Comparison of ENCODE assay signal across 2 worm cellular contexts in the genomic region with DNA sequence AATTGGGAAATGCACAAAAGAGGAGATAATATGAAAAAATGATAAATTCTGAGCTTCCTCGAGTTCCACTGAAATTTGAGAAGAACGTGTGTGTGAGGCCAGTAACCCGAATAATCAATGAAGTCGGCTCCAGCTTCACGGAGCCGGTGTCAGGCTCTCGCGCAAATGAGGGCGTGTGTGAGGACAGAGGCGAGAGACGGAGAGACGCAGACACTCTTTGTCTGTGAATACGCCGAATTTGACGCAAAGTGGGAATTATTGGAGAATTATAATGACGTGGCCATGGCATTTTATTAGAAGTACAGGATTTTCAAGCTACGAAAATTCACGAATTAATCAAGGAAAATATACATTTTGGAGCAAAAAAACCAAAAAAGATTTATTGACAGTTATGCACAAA.
A peak's percentile ranks its signal among the peaks of the same experiment; 100 is the strongest.
TF ChIP-seq lines count a peak whose summit lies in the region.

No protein-coding gene starts in this region.

TF ChIP-seq in whole organism, L1 larva, 84 proteins besides CTCF, POLR2A, EP300 and RAD21 (continued from another document):
- TF ChIP-seq pax-3 (tag; optimal IDR thresholded peaks at IDR 0.05; lab: Kevin White, UChicago) (peak; percentile 5), rnt-1 (tag; optimal IDR thresholded peaks at IDR 0.05; lab: Kevin White, UChicago) (peak; percentile 55), lin-13 (GFP tag; optimal IDR thresholded peaks at IDR 0.05; lab: Kevin White, UChicago) (no peak), dsc-1 (tag; optimal IDR thresholded peaks at IDR 0.05; lab: Kevin White, UChicago) (peak; percentile 48), tlp-1 (tag; optimal IDR thresholded peaks at IDR 0.05; lab: Kevin White, UChicago) (no peak), unc-130 (tag; optimal IDR thresholded peaks at IDR 0.05; lab: Kevin White, UChicago) (no peak), snu-23 (GFP tag; optimal IDR thresholded peaks at IDR 0.05; lab: Kevin White, UChicago) (peak; percentile 71), sox-4 (tag; optimal IDR thresholded peaks at IDR 0.05; lab: Kevin White, UChicago) (no peak), aly-2 (tag; optimal IDR thresholded peaks at IDR 0.05; lab: Kevin White, UChicago) (no peak), ces-1 (GFP tag; optimal IDR thresholded peaks at IDR 0.05; lab: Kevin White, UChicago) (no peak), irx-1 (tag; optimal IDR thresholded peaks at IDR 0.05; lab: Kevin White, UChicago) (peak; percentile 6), mep-1 (tag; optimal IDR thresholded peaks at IDR 0.05; lab: Kevin White, UChicago) (peak; percentile 53), unc-30 (tag; optimal IDR thresholded peaks at IDR 0.05; lab: Kevin White, UChicago) (no peak), ceh-63 (GFP tag; optimal IDR thresholded peaks at IDR 0.05; lab: Kevin White, UChicago) (no peak), snpc-4 (tag; optimal IDR thresholded peaks at IDR 0.05; lab: Kevin White, UChicago) (no peak), nhr-12 (tag; optimal IDR thresholded peaks at IDR 0.05; lab: Kevin White, UChicago) (no peak), ama-1 (optimal IDR thresholded peaks at IDR 0.05; lab: Kevin White, UChicago) (peak; percentile 39), dpl-1 (GFP tag; optimal IDR thresholded peaks at IDR 0.05; lab: Kevin White, UChicago) (peak in 2 of 3 experiments; percentile 35 to 66), ceh-82 (tag; optimal IDR thresholded peaks at IDR 0.05; lab: Kevin White, UChicago) (peak in 2 of 3 experiments; percentile 21 to 60), C16A3.4 (tag; optimal IDR thresholded peaks at IDR 0.05; lab: Kevin White, UChicago) (no peak), blmp-1 (tag; optimal IDR thresholded peaks at IDR 0.05; lab: Kevin White, UChicago) (no peak), pqm-1 (tag; optimal IDR thresholded peaks at IDR 0.05; lab: Kevin White, UChicago) (no peak), lsy-2 (tag; optimal IDR thresholded peaks at IDR 0.05; lab: Kevin White, UChicago) (peak; percentile 21 to 70), C04F5.9 (tag; optimal IDR thresholded peaks at IDR 0.05; lab: Kevin White, UChicago) (no peak), efl-3 (GFP tag; optimal IDR thresholded peaks at IDR 0.05; lab: Kevin White, UChicago) (no peak), ceh-88 (GFP tag; IDR thresholded peaks at IDR 0.05; lab: Robert Waterston, UW) (no peak), nhr-11 (tag; optimal IDR thresholded peaks at IDR 0.05; lab: Kevin White, UChicago) (no peak), isw-1 (GFP tag; IDR thresholded peaks at IDR 0.05; lab: Robert Waterston, UW) (no peak; the same call in 1 of the 2 replicates), nhr-237 (tag; optimal IDR thresholded peaks at IDR 0.05; lab: Kevin White, UChicago) (no peak), mef-2 (tag; optimal IDR thresholded peaks at IDR 0.05; lab: Kevin White, UChicago) (no peak), nhr-28 (tag; optimal IDR thresholded peaks at IDR 0.05; lab: Kevin White, UChicago) (no peak), jun-1 (tag; optimal IDR thresholded peaks at IDR 0.05; lab: Kevin White, UChicago) (peak; percentile 4), nhr-84 (tag; optimal IDR thresholded peaks at IDR 0.05; lab: Kevin White, UChicago) (no peak), unc-62 (GFP tag; optimal IDR thresholded peaks at IDR 0.05; lab: Kevin White, UChicago) (no peak), lin-15B (tag; optimal IDR thresholded peaks at IDR 0.05; lab: Kevin White, UChicago) (no peak), tbx-2 (tag; optimal IDR thresholded peaks at IDR 0.05; lab: Kevin White, UChicago) (peak; percentile 57), swsn-7 (tag; optimal IDR thresholded peaks at IDR 0.05; lab: Kevin White, UChicago) (peak; percentile 53), lin-35 (GFP tag; optimal IDR thresholded peaks at IDR 0.05; lab: Kevin White, UChicago) (peak; percentile 64 to 68), lin-14 (GFP tag; optimal IDR thresholded peaks at IDR 0.05; lab: Kevin White, UChicago) (peak; percentile 66), ztf-4 (tag; optimal IDR thresholded peaks at IDR 0.05; lab: Kevin White, UChicago) (no peak), egl-27 (tag; optimal IDR thresholded peaks at IDR 0.05; lab: Kevin White, UChicago) (no peak), sup-37 (GFP tag; optimal IDR thresholded peaks at IDR 0.05; lab: Kevin White, UChicago) (no peak), sptf-1 (tag; optimal IDR thresholded peaks at IDR 0.05; lab: Kevin White, UChicago) (no peak), hpl-2 (GFP tag; optimal IDR thresholded peaks at IDR 0.05; lab: Kevin White, UChicago) (no peak), elt-2 (tag; optimal IDR thresholded peaks at IDR 0.05; lab: Kevin White, UChicago) (no peak), vab-15 (tag; optimal IDR thresholded peaks at IDR 0.05; lab: Kevin White, UChicago) (no peak), ceh-8 (GFP tag; optimal IDR thresholded peaks at IDR 0.05; lab: Kevin White, UChicago) (no peak), F16B12.6 (tag; optimal IDR thresholded peaks at IDR 0.05; lab: Kevin White, UChicago) (peak; percentile 88), nhr-20 (tag; optimal IDR thresholded peaks at IDR 0.05; lab: Kevin White, UChicago) (peak; percentile 47), fkh-4 (tag; optimal IDR thresholded peaks at IDR 0.05; lab: Kevin White, UChicago; ENCODE audit: borderline replicate concordance) (no peak), C34B4.2 (tag; optimal IDR thresholded peaks at IDR 0.05; lab: Kevin White, UChicago) (no peak), ceh-90 (tag; optimal IDR thresholded peaks at IDR 0.05; lab: Kevin White, UChicago) (no peak), egl-13 (tag; optimal IDR thresholded peaks at IDR 0.05; lab: Kevin White, UChicago) (peak; percentile 33), unc-86 (tag; optimal IDR thresholded peaks at IDR 0.05; lab: Kevin White, UChicago) (peak; percentile 52), nhr-47 (tag; optimal IDR thresholded peaks at IDR 0.05; lab: Kevin White, UChicago) (peak; percentile 71), zag-1 (tag; optimal IDR thresholded peaks at IDR 0.05; lab: Kevin White, UChicago) (no peak), fkh-8 (tag; optimal IDR thresholded peaks at IDR 0.05; lab: Kevin White, UChicago) (peak; percentile 71), ets-5 (GFP tag; IDR thresholded peaks at IDR 0.05; lab: Robert Waterston, UW) (no peak), aha-1 (tag; optimal IDR thresholded peaks at IDR 0.05; lab: Kevin White, UChicago) (no peak), mab-9 (GFP tag; IDR thresholded peaks at IDR 0.05; lab: Robert Waterston, UW) (no peak), efl-1 (optimal IDR thresholded peaks at IDR 0.05; lab: Kevin White, UChicago) (peak; percentile 67 to 72), efl-1 (GFP tag; optimal IDR thresholded peaks at IDR 0.05 in 1 of 2; lab: Kevin White, UChicago) (peak in 1 of 2 experiments; percentile 58), zip-4 (GFP tag; optimal IDR thresholded peaks at IDR 0.05; lab: Kevin White, UChicago) (no peak), lir-3 (tag; optimal IDR thresholded peaks at IDR 0.05; lab: Kevin White, UChicago; ENCODE audit: poor library complexity) (no peak)

TF ChIP-seq in whole organism, young adult, 124 proteins besides CTCF, POLR2A, EP300 and RAD21 (continued from another document):
- TF ChIP-seq repo-1 (tag; optimal IDR thresholded peaks at IDR 0.05; lab: Kevin White, UChicago) (no peak), ztf-22 (GFP tag; optimal IDR thresholded peaks at IDR 0.05; lab: Kevin White, UChicago) (no peak), F37B4.10 (GFP tag; IDR thresholded peaks at IDR 0.05; lab: Robert Waterston, UW) (no peak), ztf-26 (tag; optimal IDR thresholded peaks at IDR 0.05; lab: Kevin White, UChicago) (no peak), B0019.2 (GFP tag; conservative IDR thresholded peaks at IDR 0.05; lab: Robert Waterston, UW) (no peak), nhr-179 (tag; optimal IDR thresholded peaks at IDR 0.05; lab: Kevin White, UChicago) (no peak), attf-3 (GFP tag; conservative IDR thresholded peaks at IDR 0.05; lab: Robert Waterston, UW) (no peak), zim-3 (tag; optimal IDR thresholded peaks at IDR 0.05; lab: Kevin White, UChicago) (no peak), egrh-3 (GFP tag; IDR thresholded peaks at IDR 0.05; lab: Robert Waterston, UW) (no peak), lin-40 (tag; optimal IDR thresholded peaks at IDR 0.05; lab: Kevin White, UChicago) (peak; percentile 37), mcd-1 (GFP tag; IDR thresholded peaks at IDR 0.05; lab: Robert Waterston, UW) (peak; percentile 62), nfya-2 (GFP tag; IDR thresholded peaks at IDR 0.05; lab: Robert Waterston, UW) (no peak), tlf-1 (GFP tag; optimal IDR thresholded peaks at IDR 0.05; lab: Kevin White, UChicago) (no peak), Y56A3A.18 (GFP tag; IDR thresholded peaks at IDR 0.05; lab: Robert Waterston, UW) (no peak), nfya-1 (tag; optimal IDR thresholded peaks at IDR 0.05; lab: Kevin White, UChicago; ENCODE audit: borderline replicate concordance, insufficient read depth) (no peak), Y53F4B.3 (GFP tag; IDR thresholded peaks at IDR 0.05; lab: Robert Waterston, UW) (no peak), Y67H2A.10 (GFP tag; conservative IDR thresholded peaks at IDR 0.05; lab: Robert Waterston, UW) (no peak), lin-26 (GFP tag; IDR thresholded peaks at IDR 0.05; lab: Robert Waterston, UW) (peak; percentile 76), nfyb-1 (GFP tag; IDR thresholded peaks at IDR 0.05; lab: Robert Waterston, UW) (peak; percentile 39; the same call in 1 of the 2 replicates), ceh-79 (tag; optimal IDR thresholded peaks at IDR 0.05; lab: Kevin White, UChicago) (no peak), attf-5 (GFP tag; optimal IDR thresholded peaks at IDR 0.05; lab: Kevin White, UChicago) (peak; percentile 78), unc-130 (GFP tag; optimal IDR thresholded peaks at IDR 0.05; lab: Kevin White, UChicago) (no peak), rcor-1 (GFP tag; IDR thresholded peaks at IDR 0.05; lab: Robert Waterston, UW) (0 out of 2 replicates have a peak, but pooled peaks have one; percentile 5), fkh-3 (tag; optimal IDR thresholded peaks at IDR 0.05; lab: Kevin White, UChicago) (no peak), pha-4 (tag; optimal IDR thresholded peaks at IDR 0.05; lab: Kevin White, UChicago) (no peak), madf-10 (tag; optimal IDR thresholded peaks at IDR 0.05; lab: Kevin White, UChicago) (peak; percentile 30), ztf-25 (GFP tag; IDR thresholded peaks at IDR 0.05; lab: Robert Waterston, UW) (0 out of 2 replicates have a peak, but pooled peaks have one; percentile 34)
